Worm (Caenorhabditis elegans): ENCODE results near the gene srw-15.

ce11 chrV:15182407-15182806, 47.9 kb upstream of the srw-15 start, which contains the start of gene fbxa-84:
- no peak for TF ChIP-seq hnd-1 (tag; optimal IDR thresholded peaks at IDR 0.05)
- TF ChIP-seq ceh-13 (GFP tag; optimal IDR thresholded peaks at IDR 0.05) = no peak
